Fruit fly (Drosophila melanogaster): Measurements from ENCODE around the gene mRpS18C.

DNA sequence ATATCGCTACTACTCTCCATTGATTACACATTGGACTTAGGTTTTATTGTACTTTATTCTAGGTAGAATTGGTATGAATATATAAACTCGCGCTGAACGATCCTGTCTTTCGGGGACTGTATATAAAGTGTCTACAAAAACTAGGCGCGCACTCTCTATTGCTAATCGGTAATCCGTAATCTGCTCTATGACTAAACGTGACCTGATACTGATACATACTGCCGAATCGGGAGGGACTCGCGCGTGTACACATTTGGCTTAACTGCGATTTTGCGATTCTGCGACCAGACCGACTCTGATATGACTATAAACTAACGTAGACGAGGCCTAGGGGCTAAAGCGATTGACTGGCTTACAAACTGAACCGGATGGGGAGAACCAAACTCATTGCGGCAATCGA is 1.8 kb downstream of the mRpS18C start:
- no peak for TF ChIP-seq Hr83 (GFP tag; optimal IDR thresholded peaks at IDR 0.05; ENCODE audit: poor library complexity, severe bottlenecking)
- TF ChIP-seq Hr78 (GFP tag; optimal IDR thresholded peaks at IDR 0.05): no peak

Measured in whole organism, wandering third instar larva.